Worm (Caenorhabditis elegans) whole organism, L1 larva: ENCODE measurements around the gene Y116A8C.33.
A peak's percentile ranks its signal among the peaks of the same experiment; 100 is the strongest.

ENCODE experiments used
- jun-1 ChIP-seq: fragments of 150-350 bp; optimal IDR thresholded peaks from 2 replicates; lab custom pipeline; 2014; ENCODE audit warnings: missing biosample characterization, missing genetic modification reagents, missing genetic modification characterization
- lin-39 ChIP-seq: fragments of 150-350 bp; optimal IDR thresholded peaks from 2 replicates; lab custom pipeline; 2014; ENCODE audit warnings: missing biosample characterization, missing genetic modification reagents, missing genetic modification characterization
- mdl-1 ChIP-seq, 2 experiments: fragments of 150-350 bp; optimal IDR thresholded peaks; 2 replicates each; lab custom pipeline; 2014 to 2017; ENCODE audit warnings: missing biosample characterization in 2 of 2, missing genetic modification characterization in 2 of 2, inconsistent platforms in 1 of 2
- nhr-28 ChIP-seq: fragments of 150-350 bp; optimal IDR thresholded peaks from 2 replicates; lab custom pipeline; 2014; ENCODE audit warnings: missing biosample characterization, missing genetic modification characterization
- nhr-77 ChIP-seq: fragments of 150-350 bp; optimal IDR thresholded peaks from 2 replicates; lab custom pipeline; 2014; ENCODE audit warnings: missing biosample characterization, missing genetic modification characterization
- nhr-90 ChIP-seq: sonication (generic microtip); optimal IDR thresholded peaks from 2 replicates; lab custom pipeline; 2016; ENCODE audit warnings: mild to moderate bottlenecking, missing genetic modification characterization, missing compliant biosample characterization; ENCODE audit not compliant: poor library complexity
- pag-3 ChIP-seq: sonication (generic microtip); optimal IDR thresholded peaks from 2 replicates; lab custom pipeline; 2017; ENCODE audit warnings: missing genetic modification characterization, mild to moderate bottlenecking, missing compliant biosample characterization, antibody characterized with exemption, borderline replicate concordance; ENCODE audit not compliant: insufficient read depth
- skn-1 ChIP-seq: fragments of 150-350 bp; optimal IDR thresholded peaks from 2 replicates; lab custom pipeline; 2014; ENCODE audit warnings: missing biosample characterization, missing genetic modification characterization

DNA sequence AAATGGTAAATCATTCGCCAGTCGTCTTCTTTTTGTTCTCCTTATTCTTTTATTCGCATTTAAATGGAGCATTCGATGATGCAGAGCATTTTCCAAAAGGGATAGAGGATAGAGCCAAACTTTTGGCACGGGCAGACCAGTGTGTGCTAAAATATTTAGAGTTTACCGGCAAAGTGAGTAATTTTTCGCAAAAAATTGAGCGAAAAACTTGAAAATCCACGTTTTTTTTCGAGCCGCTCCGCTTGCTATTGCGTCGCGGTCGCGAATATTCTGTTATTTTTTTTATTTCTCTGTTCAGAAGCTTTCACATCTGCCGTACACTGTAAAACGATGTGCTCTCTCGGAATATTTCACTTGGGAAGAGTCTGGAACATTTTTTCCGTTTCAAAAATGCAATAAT, 23.1 kb upstream of the Y116A8C.33 start, which contains the start of gene Y116A8C.43:
- no peak for TF ChIP-seq nhr-77
- no peak for TF ChIP-seq nhr-28 (tag; lab: Kevin White, UChicago)
- no peak for TF ChIP-seq skn-1
- TF ChIP-seq pag-3 (tag; lab: Kevin White, UChicago): no peak
- no peak for TF ChIP-seq lin-39
- TF ChIP-seq mdl-1 (tag; optimal IDR thresholded peaks at IDR 0.05; lab: Kevin White, UChicago): no peak
- no peak for TF ChIP-seq jun-1 (tag; lab: Kevin White, UChicago)
- peak; percentile 9 for TF ChIP-seq nhr-90 (tag; lab: Kevin White, UChicago)
